Fruit fly (Drosophila melanogaster) whole organism, embryonic: ENCODE results near the gene CG43707.

Source experiments
- B-H2 ChIP-seq: fragments of 200-800 bp; sonication (Bioruptor generic); optimal IDR thresholded peaks from 2 replicates; lab custom pipeline; 2018; ENCODE audit warnings: missing biosample characterization, mild to moderate bottlenecking, missing genetic modification characterization
- Bdp1 ChIP-seq: fragments of 200-800 bp; sonication (Bioruptor generic); optimal IDR thresholded peaks from 3 replicates; lab custom pipeline; 2016; ENCODE audit warnings: missing biosample characterization, missing genetic modification characterization
- CG10209 ChIP-seq: fragments of 200-800 bp; sonication (Bioruptor generic); optimal IDR thresholded peaks from 3 replicates; lab custom pipeline; 2017; ENCODE audit warnings: missing biosample characterization, mild to moderate bottlenecking, missing genetic modification characterization, missing genetic modification reagents
- CG11456 ChIP-seq: fragments of 200-800 bp; sonication (Bioruptor generic); IDR thresholded peaks from 3 replicates; pipeline ENCODE4 v1.3.6; 2022; ENCODE audit warnings: missing biosample characterization, missing genetic modification characterization
- CG12071 ChIP-seq: fragments of 200-800 bp; sonication (Bioruptor generic); optimal IDR thresholded peaks from 3 replicates; lab custom pipeline; 2018; ENCODE audit warnings: missing biosample characterization, mild to moderate bottlenecking, missing genetic modification characterization
- CG12219 ChIP-seq: fragments of 200-800 bp; sonication (Bioruptor generic); optimal IDR thresholded peaks from 3 replicates; lab custom pipeline; 2018; ENCODE audit warnings: missing biosample characterization, mild to moderate bottlenecking, missing genetic modification characterization
- CG12744 ChIP-seq: fragments of 200-800 bp; sonication (Bioruptor generic); optimal IDR thresholded peaks from 2 replicates; lab custom pipeline; 2016; ENCODE audit warnings: missing biosample characterization, missing genetic modification characterization
- CG12942 ChIP-seq: fragments of 200-800 bp; sonication (Bioruptor generic); optimal IDR thresholded peaks from 3 replicates; lab custom pipeline; 2016; ENCODE audit warnings: missing biosample characterization, missing genetic modification characterization
- CG13296 ChIP-seq: fragments of 200-800 bp; sonication (Bioruptor generic); optimal IDR thresholded peaks from 3 replicates; lab custom pipeline; 2018; ENCODE audit warnings: missing biosample characterization, mild to moderate bottlenecking, missing genetic modification characterization
- CG13424 ChIP-seq: fragments of 200-800 bp; sonication (Bioruptor generic); optimal IDR thresholded peaks from 2 replicates; lab custom pipeline; 2019; ENCODE audit warnings: missing biosample characterization, mild to moderate bottlenecking, missing genetic modification characterization, moderate library complexity
- CG14014 ChIP-seq: fragments of 200-800 bp; sonication (Bioruptor generic); IDR thresholded peaks from 2 replicates; pipeline ENCODE4 v1.3.6; 2022; ENCODE audit warnings: missing biosample characterization, missing genetic modification characterization
- CG14441 ChIP-seq: fragments of 200-800 bp; sonication (Bioruptor generic); IDR thresholded peaks from 2 replicates; pipeline ENCODE4 v1.3.6; 2022; ENCODE audit warnings: missing biosample characterization, missing genetic modification characterization
- CG15514 ChIP-seq: fragments of 200-800 bp; sonication (Bioruptor generic); optimal IDR thresholded peaks from 3 replicates; lab custom pipeline; 2017; ENCODE audit warnings: missing biosample characterization, missing genetic modification characterization, mild to moderate bottlenecking, moderate library complexity, missing genetic modification reagents
- CG1603 ChIP-seq: fragments of 200-800 bp; sonication (Bioruptor generic); optimal IDR thresholded peaks from 2 replicates; lab custom pipeline; 2019; ENCODE audit warnings: missing biosample characterization, mild to moderate bottlenecking, missing genetic modification characterization, moderate library complexity
- CG1832 ChIP-seq: fragments of 200-800 bp; sonication (Bioruptor generic); optimal IDR thresholded peaks from 2 replicates; lab custom pipeline; 2017; ENCODE audit warnings: missing biosample characterization, mild to moderate bottlenecking, missing genetic modification characterization, inconsistent platforms
- CG2712 ChIP-seq: fragments of 200-800 bp; optimal IDR thresholded peaks from 3 replicates; lab custom pipeline; 2019; ENCODE audit warnings: missing biosample characterization, mild to moderate bottlenecking, missing genetic modification characterization, moderate library complexity
- CG32767 ChIP-seq: fragments of 200-800 bp; sonication (Bioruptor generic); IDR thresholded peaks from 2 replicates; pipeline ENCODE4 v1.3.6; 2022; ENCODE audit warnings: missing biosample characterization, missing genetic modification characterization
- CG3281 ChIP-seq: fragments of 200-800 bp; sonication (Bioruptor generic); optimal IDR thresholded peaks from 3 replicates; lab custom pipeline; 2017; ENCODE audit warnings: missing biosample characterization, mild to moderate bottlenecking, missing genetic modification characterization
- CG34422 ChIP-seq: fragments of 200-800 bp; sonication (Bioruptor generic); IDR thresholded peaks from 3 replicates; pipeline ENCODE4 v1.3.6; 2022; ENCODE audit warnings: missing biosample characterization, missing genetic modification characterization
- CG43689 ChIP-seq: fragments of 200-800 bp; sonication (Bioruptor generic); IDR thresholded peaks from 2 replicates; pipeline ENCODE4 v1.3.6; 2022; ENCODE audit warnings: missing biosample characterization, missing genetic modification characterization
- CG6854 ChIP-seq: fragments of 200-800 bp; sonication (Bioruptor generic); optimal IDR thresholded peaks from 3 replicates; lab custom pipeline; 2017; ENCODE audit warnings: missing biosample characterization, mild to moderate bottlenecking, missing genetic modification characterization
- CG9437 ChIP-seq: fragments of 200-800 bp; sonication (Bioruptor generic); optimal IDR thresholded peaks from 2 replicates; lab custom pipeline; 2018; ENCODE audit warnings: missing biosample characterization, mild to moderate bottlenecking, missing genetic modification characterization
- CG9727 ChIP-seq: fragments of 200-800 bp; sonication (Bioruptor generic); optimal IDR thresholded peaks from 3 replicates; lab custom pipeline; 2017; ENCODE audit warnings: missing biosample characterization, mild to moderate bottlenecking, missing genetic modification characterization
- CTCF ChIP-seq: fragments of 200-800 bp; sonication (Bioruptor generic); optimal IDR thresholded peaks from 2 replicates; lab custom pipeline; 2017; ENCODE audit warnings: missing biosample characterization, mild to moderate bottlenecking, missing genetic modification characterization, moderate library complexity
- Dbx ChIP-seq: fragments of 200-800 bp; sonication (Bioruptor generic); IDR thresholded peaks from 3 replicates; pipeline ENCODE4 v1.3.6; 2022; ENCODE audit warnings: missing biosample characterization, missing genetic modification characterization
- Dip3 ChIP-seq: fragments of 200-800 bp; sonication (Bioruptor generic); optimal IDR thresholded peaks from 3 replicates; lab custom pipeline; 2016; ENCODE audit warnings: missing biosample characterization, missing genetic modification characterization
- Doc2 ChIP-seq: fragments of 200-800 bp; sonication (Bioruptor generic); IDR thresholded peaks from 2 replicates; pipeline ENCODE4 v1.3.6; 2022; ENCODE audit warnings: missing biosample characterization, missing genetic modification characterization
- Ets65A ChIP-seq: fragments of 200-800 bp; sonication (Bioruptor generic); peaks from one replicate; lab custom pipeline; 2016; ENCODE audit warnings: missing biosample characterization, missing genetic modification characterization
- Ets97D ChIP-seq: fragments of 200-800 bp; sonication (Bioruptor generic); optimal IDR thresholded peaks from 3 replicates; lab custom pipeline; 2016; ENCODE audit warnings: missing biosample characterization, missing genetic modification characterization
- H2.0 ChIP-seq: fragments of 200-800 bp; sonication (Bioruptor generic); IDR thresholded peaks from 2 replicates; pipeline ENCODE4 v1.3.6; 2022; ENCODE audit warnings: missing biosample characterization, missing genetic modification characterization
- Hmr ChIP-seq: fragments of 200-800 bp; sonication (Bioruptor generic); optimal IDR thresholded peaks from 3 replicates; lab custom pipeline; 2017; ENCODE audit warnings: mild to moderate bottlenecking, missing biosample characterization, missing genetic modification reagents, missing genetic modification characterization
- Hr51 ChIP-seq, 2 experiments: fragments of 200-800 bp; sonication (Bioruptor generic); optimal IDR thresholded peaks; 2 replicates in 1 of 2; 3 replicates in 1 of 2; lab custom pipeline; 2016 to 2018; ENCODE audit warnings: missing biosample characterization in 2 of 2, missing genetic modification characterization in 2 of 2, mild to moderate bottlenecking in 1 of 2, moderate library complexity in 1 of 2
- Lhr ChIP-seq: fragments of 200-800 bp; sonication (Bioruptor generic); optimal IDR thresholded peaks from 3 replicates; lab custom pipeline; 2017; ENCODE audit warnings: mild to moderate bottlenecking, missing biosample characterization, missing genetic modification reagents, missing genetic modification characterization
- NK7.1 ChIP-seq: fragments of 200-800 bp; sonication (Bioruptor generic); optimal IDR thresholded peaks from 3 replicates; lab custom pipeline; 2016; ENCODE audit warnings: missing biosample characterization, missing genetic modification characterization
- Optix ChIP-seq: fragments of 200-800 bp; sonication (Bioruptor generic); IDR thresholded peaks from 3 replicates; pipeline ENCODE4 v1.3.6; 2022; ENCODE audit warnings: missing biosample characterization, missing genetic modification characterization
- PHDP ChIP-seq: fragments of 200-800 bp; sonication (Bioruptor generic); optimal IDR thresholded peaks from 3 replicates; lab custom pipeline; 2018; ENCODE audit warnings: missing biosample characterization, mild to moderate bottlenecking, missing genetic modification characterization, moderate library complexity
- Rfx ChIP-seq: fragments of 200-800 bp; sonication (Bioruptor generic); IDR thresholded peaks from 2 replicates; pipeline ENCODE4 v1.3.6; 2022; ENCODE audit warnings: missing biosample characterization, missing genetic modification characterization
- al ChIP-seq: fragments of 200-800 bp; sonication (Bioruptor generic); IDR thresholded peaks from 2 replicates; pipeline ENCODE4 v1.3.6; 2022; ENCODE audit warnings: missing biosample characterization, missing genetic modification characterization
- caup ChIP-seq: fragments of 200-800 bp; sonication (Bioruptor generic); optimal IDR thresholded peaks from 3 replicates; lab custom pipeline; 2017; ENCODE audit warnings: missing biosample characterization, mild to moderate bottlenecking, missing genetic modification characterization, moderate library complexity; ENCODE audit not compliant: severe bottlenecking
- chm ChIP-seq: fragments of 200-800 bp; sonication (Bioruptor generic); IDR thresholded peaks from 2 replicates; pipeline ENCODE4 v1.3.6; 2022; ENCODE audit warnings: missing biosample characterization, missing genetic modification characterization
- dmrt99B ChIP-seq: fragments of 200-800 bp; sonication (Bioruptor generic); optimal IDR thresholded peaks from 2 replicates; lab custom pipeline; 2018; ENCODE audit warnings: missing biosample characterization, mild to moderate bottlenecking, missing genetic modification characterization, moderate library complexity
- eyg ChIP-seq: fragments of 200-800 bp; sonication (Bioruptor generic); optimal IDR thresholded peaks from 3 replicates; lab custom pipeline; 2016; ENCODE audit warnings: missing biosample characterization, missing genetic modification characterization
- fru ChIP-seq: fragments of >200 bp; optimal IDR thresholded peaks from 2 replicates; lab custom pipeline; 2017
- lab ChIP-seq: fragments of 200-800 bp; sonication (Bioruptor generic); optimal IDR thresholded peaks from 3 replicates; lab custom pipeline; 2017; ENCODE audit warnings: missing biosample characterization, missing genetic modification characterization, mild to moderate bottlenecking, moderate library complexity, missing genetic modification reagents
- lola ChIP-seq, 3 experiments: fragments of >200 bp in 2 of 3; fragments of 200-800 bp in 1 of 3; sonication (Bioruptor generic) in 1 of 3; optimal IDR thresholded peaks; 2 replicates each; lab custom pipeline; 2017 to 2019; ENCODE audit warnings: missing biosample characterization in 3 of 3, missing genetic modification characterization in 3 of 3, mild to moderate bottlenecking in 1 of 3, moderate library complexity in 1 of 3
- odd ChIP-seq: fragments of 200-800 bp; sonication (Bioruptor generic); optimal IDR thresholded peaks from 2 replicates; lab custom pipeline; 2017; ENCODE audit warnings: missing biosample characterization, mild to moderate bottlenecking, missing genetic modification characterization
- pan ChIP-seq, 4 experiments: fragments of >200 bp in 3 of 4; fragments of 200-800 bp in 1 of 4; sonication (Bioruptor generic) in 1 of 4; optimal IDR thresholded peaks in 3 of 4; IDR thresholded peaks in 1 of 4; 2 replicates each; pipeline versions ENCODE4 v1.3.6 to Lab custom; 2017 to 2022; ENCODE audit warnings: missing biosample characterization in 2 of 4, missing genetic modification characterization in 2 of 4, mixed read lengths in 1 of 4
- scrt ChIP-seq: fragments of 200-800 bp; sonication (Bioruptor generic); optimal IDR thresholded peaks from 2 replicates; lab custom pipeline; 2018; ENCODE audit warnings: missing biosample characterization, mild to moderate bottlenecking, missing genetic modification characterization, moderate library complexity
- sens ChIP-seq: fragments of 200-800 bp; sonication (Bioruptor generic); peaks from one replicate; lab custom pipeline; 2016; ENCODE audit warnings: missing biosample characterization, missing genetic modification characterization
- sob ChIP-seq: fragments of 200-800 bp; sonication (Bioruptor generic); IDR thresholded peaks from 2 replicates; pipeline ENCODE4 v1.3.6; 2022; ENCODE audit warnings: missing biosample characterization, missing genetic modification characterization

Gene CG43707

dm6 chr2L:3748691-3749090, 8.4 kb upstream of the CG43707 start (continued):
- peak; percentile 72 for TF ChIP-seq Ets65A (GFP tag; lab: Kevin White, UChicago)
- TF ChIP-seq B-H2 (GFP tag; lab: Kevin White, UChicago): no peak
- TF ChIP-seq CG12071 (GFP tag; lab: Kevin White, UChicago): peak; percentile 46
- peak; percentile 63 for TF ChIP-seq lab (GFP tag; lab: Kevin White, UChicago)
- no peak for TF ChIP-seq CG12942 (GFP tag; lab: Kevin White, UChicago)
- TF ChIP-seq eyg (GFP tag; lab: Kevin White, UChicago): peak; percentile 3
- TF ChIP-seq CG12744 (GFP tag; lab: Kevin White, UChicago): peak; percentile 8
- TF ChIP-seq CG14441 (GFP tag; lab: Robert Waterston, UW): no peak
- TF ChIP-seq Lhr (GFP tag; lab: Kevin White, UChicago): no peak
- peak; percentile 16 for TF ChIP-seq CG13296 (GFP tag; lab: Kevin White, UChicago)
- no peak for TF ChIP-seq Bdp1 (GFP tag; lab: Kevin White, UChicago)
- TF ChIP-seq CG9727: peak; percentile 29
- peak; percentile 49 for TF ChIP-seq Rfx
- 0 out of 3 replicates have a peak, but pooled peaks have one; percentile 45 for TF ChIP-seq CG34422 (GFP tag; lab: Robert Waterston, UW)
- TF ChIP-seq sob: peak; percentile 46; the same call in 1 of the 2 replicates
- TF ChIP-seq CG10209: peak; percentile 3
- 0 out of 2 replicates have a peak, but pooled peaks have one; percentile 25 for TF ChIP-seq chm (GFP tag; lab: Robert Waterston, UW)
- peak; percentile 85 for TF ChIP-seq Ets97D (GFP tag; lab: Kevin White, UChicago)
- TF ChIP-seq CG13424: peak; percentile 2
- no peak for TF ChIP-seq CG9437 (GFP tag; lab: Kevin White, UChicago)
- no peak for TF ChIP-seq caup (GFP tag; lab: Kevin White, UChicago)
- no peak for TF ChIP-seq CG1832 (GFP tag; lab: Kevin White, UChicago)
- peak; percentile 64; the same call in 2 of the 3 replicates for TF ChIP-seq CG11456
- TF ChIP-seq Optix: 0 out of 3 replicates have a peak, but pooled peaks have one; percentile 52
- no peak for TF ChIP-seq fru (lab: Kevin White, UChicago)
- TF ChIP-seq CG15514 (GFP tag; lab: Kevin White, UChicago): peak; percentile 26
- TF ChIP-seq odd (GFP tag; lab: Kevin White, UChicago): peak; percentile 7
- TF ChIP-seq pan (optimal IDR thresholded peaks at IDR 0.05; lab: Kevin White, UChicago): no peak
- peak in 1 of 2 experiments; percentile 44 for TF ChIP-seq pan (GFP tag; optimal IDR thresholded peaks at IDR 0.05 in 1 of 2, IDR thresholded peaks at IDR 0.05 in 1 of 2)
- peak; percentile 49 for TF ChIP-seq CTCF (GFP tag; lab: Kevin White, UChicago)
- peak; percentile 2 for TF ChIP-seq CG6854 (GFP tag; lab: Kevin White, UChicago)
- TF ChIP-seq CG32767 (GFP tag; lab: Robert Waterston, UW): no peak
- peak; percentile 41 for TF ChIP-seq Hmr (GFP tag; lab: Kevin White, UChicago)
- peak; percentile 15 for TF ChIP-seq dmrt99B (tag; lab: Kevin White, UChicago)
- TF ChIP-seq CG2712 (tag; lab: Kevin White, UChicago): no peak
- 0 out of 2 replicates have a peak, but pooled peaks have one; percentile 22 for TF ChIP-seq CG43689 (GFP tag; lab: Robert Waterston, UW)
- no peak for TF ChIP-seq CG14014
- peak; percentile 22 for TF ChIP-seq CG3281
- TF ChIP-seq al (GFP tag; lab: Robert Waterston, UW): no peak
- no peak for TF ChIP-seq NK7.1
- TF ChIP-seq Hr51 (GFP tag; optimal IDR thresholded peaks at IDR 0.05; lab: Kevin White, UChicago): peak; percentile 25 to 26
- peak; percentile 19; the same call in 1 of the 2 replicates for TF ChIP-seq H2.0 (GFP tag; lab: Robert Waterston, UW)
- peak; percentile 29 for TF ChIP-seq CG1603 (tag; lab: Kevin White, UChicago)
- peak; percentile 31 for TF ChIP-seq CG12219 (GFP tag; lab: Kevin White, UChicago)
- TF ChIP-seq Doc2 (GFP tag; lab: Robert Waterston, UW): no peak
- peak; percentile 17 for TF ChIP-seq scrt (GFP tag; lab: Kevin White, UChicago)
- TF ChIP-seq sens: peak; percentile 77
- peak; percentile 19 for TF ChIP-seq Dip3
- peak; percentile 40 for TF ChIP-seq PHDP (tag; lab: Kevin White, UChicago)
- TF ChIP-seq lola (GFP tag; optimal IDR thresholded peaks at IDR 0.05; lab: Kevin White, UChicago): no peak
- peak; percentile 35; the same call in 1 of the 3 replicates for TF ChIP-seq Dbx (GFP tag; lab: Robert Waterston, UW)
